Fruit fly (Drosophila melanogaster): Measurements from ENCODE around the gene frm.

- TF ChIP-seq CG4496 (GFP tag; IDR thresholded peaks at IDR 0.05) (no peak), gl (tag; optimal IDR thresholded peaks at IDR 0.05) (no peak)
Observed at dm6 chr3L:5565051-5565688, 14.2 kb upstream of the frm start, which contains the start of gene bc10.
